Worm (Caenorhabditis elegans): ENCODE results near the gene sbt-1.

- no peak for TF ChIP-seq sptf-1 (tag; optimal IDR thresholded peaks at IDR 0.05)
- no peak for TF ChIP-seq egl-27 (tag; optimal IDR thresholded peaks at IDR 0.05)
- no peak for TF ChIP-seq ama-1 (optimal IDR thresholded peaks at IDR 0.05)
- no peak for TF ChIP-seq grh-1 (GFP tag; IDR thresholded peaks at IDR 0.05)
- TF ChIP-seq fkh-10 (GFP tag; optimal IDR thresholded peaks at IDR 0.05) = no peak
- no peak for TF ChIP-seq ces-1 (GFP tag; optimal IDR thresholded peaks at IDR 0.05)
- TF ChIP-seq skn-1 (tag; optimal IDR thresholded peaks at IDR 0.05) = no peak
Observed at ce11 chrV:20790616-20791015, 38.1 kb downstream of the sbt-1 start.

Data from whole organism, L1 larva.